Worm (Caenorhabditis elegans): ENCODE data around the gene F41E7.6.

DNA sequence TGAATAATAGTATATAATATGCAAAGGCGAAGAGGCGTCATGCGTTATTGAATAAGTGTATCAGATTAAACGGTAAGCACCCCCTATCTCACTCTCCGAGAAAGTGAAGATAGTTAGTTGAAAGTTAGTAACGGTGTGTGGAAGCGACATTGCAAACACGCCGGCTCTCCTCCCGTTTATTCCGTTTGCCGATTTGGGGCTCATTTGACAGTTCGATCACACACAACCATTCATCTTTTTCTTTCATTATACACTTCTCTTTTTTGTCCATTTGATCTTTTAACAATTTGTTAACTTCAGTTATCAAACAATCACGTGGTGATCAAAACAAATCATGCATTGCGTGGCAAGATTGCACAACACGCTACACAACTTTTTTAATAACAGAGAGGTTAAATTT is 31.0 kb downstream of the F41E7.6 start, which contains the start of gene slc-9B.1:
- TF ChIP-seq pha-4 (tag; optimal IDR thresholded peaks at IDR 0.05), result no peak
- no peak for TF ChIP-seq hlh-12 (tag; optimal IDR thresholded peaks at IDR 0.05)
- no peak for TF ChIP-seq B0019.2 (GFP tag; conservative IDR thresholded peaks at IDR 0.05)
- no peak for TF ChIP-seq lin-35 (GFP tag; optimal IDR thresholded peaks at IDR 0.05)
- no peak for TF ChIP-seq nhr-80 (tag; optimal IDR thresholded peaks at IDR 0.05)
- no peak for TF ChIP-seq hmg-1.2 (GFP tag; IDR thresholded peaks at IDR 0.05)
- no peak for TF ChIP-seq lin-54 (GFP tag; optimal IDR thresholded peaks at IDR 0.05)
- no peak for TF ChIP-seq F57C9.4 (tag; optimal IDR thresholded peaks at IDR 0.05)
- no peak for TF ChIP-seq F23B12.7 (tag; optimal IDR thresholded peaks at IDR 0.05; ENCODE audit: insufficient read depth)
- no peak for TF ChIP-seq F49E8.2 (tag; optimal IDR thresholded peaks at IDR 0.05; ENCODE audit: insufficient read depth)
- no peak for TF ChIP-seq sea-2 (GFP tag; IDR thresholded peaks at IDR 0.05)

Measured in whole organism, young adult.